Worm (Caenorhabditis elegans) whole organism, young adult: ENCODE results near the gene srx-38.

Source experiments
- B0035.1 ChIP-seq: sonication (generic microtip); optimal IDR thresholded peaks from 2 replicates; lab custom pipeline; 2016; ENCODE audit warnings: missing genetic modification characterization, mild to moderate bottlenecking, missing compliant biosample characterization, missing genotype, missing genetic modification reagents
- B0261.1 ChIP-seq: sonication (generic microtip); optimal IDR thresholded peaks from 2 replicates; lab custom pipeline; 2016; ENCODE audit warnings: mild to moderate bottlenecking, missing genetic modification characterization, moderate library complexity, missing compliant biosample characterization
- F23B12.7 ChIP-seq: sonication (generic microtip); optimal IDR thresholded peaks from 2 replicates; lab custom pipeline; 2017; ENCODE audit warnings: missing genetic modification characterization, mild to moderate bottlenecking, missing compliant biosample characterization, antibody characterized with exemption, moderate library complexity; ENCODE audit not compliant: insufficient read depth
- F33H1.4 ChIP-seq: fragments of 200-800 bp; sonication (Bioruptor generic); IDR thresholded peaks from 2 replicates; pipeline ENCODE4 v1.3.6; 2022; ENCODE audit warnings: missing genetic modification reagents, missing genetic modification characterization, missing compliant biosample characterization
- F37B4.10 ChIP-seq: fragments of 200-800 bp; sonication (Bioruptor generic); IDR thresholded peaks from 2 replicates; pipeline ENCODE4 v1.3.6; 2022; ENCODE audit warnings: missing genetic modification characterization, missing compliant biosample characterization
- F52B5.7 ChIP-seq: sonication (generic microtip); optimal IDR thresholded peaks from 2 replicates; lab custom pipeline; 2016; ENCODE audit warnings: mild to moderate bottlenecking, missing genetic modification characterization, missing compliant biosample characterization
- F55B11.4 ChIP-seq: sonication (generic microtip); optimal IDR thresholded peaks from 2 replicates; lab custom pipeline; 2016; ENCODE audit warnings: missing compliant biosample characterization, missing genetic modification characterization, borderline replicate concordance; ENCODE audit not compliant: insufficient read depth
- T26A5.8 ChIP-seq: sonication (generic microtip); optimal IDR thresholded peaks from 2 replicates; lab custom pipeline; 2016; ENCODE audit warnings: missing genetic modification characterization, missing compliant biosample characterization
- Y95B8A.8 ChIP-seq: fragments of 200-800 bp; sonication (Bioruptor generic); IDR thresholded peaks from 2 replicates; pipeline ENCODE4 v1.3.6; 2022; ENCODE audit warnings: missing genetic modification reagents, missing genetic modification characterization, missing compliant biosample characterization
- akir-1 ChIP-seq: fragments of 200-800 bp; sonication (Bioruptor generic); optimal IDR thresholded peaks from 2 replicates; lab custom pipeline; 2018; ENCODE audit warnings: mild to moderate bottlenecking, missing genetic modification characterization, moderate library complexity, missing compliant biosample characterization
- aptf-2 ChIP-seq: fragments of 200-800 bp; sonication (Bioruptor generic); conservative IDR thresholded peaks from 2 replicates; pipeline ENCODE4 v1.3.6; 2022; ENCODE audit warnings: missing genetic modification reagents, missing genetic modification characterization, missing compliant biosample characterization
- athp-1 ChIP-seq: sonication (generic microtip); optimal IDR thresholded peaks from 2 replicates; lab custom pipeline; 2017; ENCODE audit warnings: mild to moderate bottlenecking, missing genetic modification characterization, missing compliant biosample characterization
- cebp-1 ChIP-seq, 2 experiments: fragments of 200-800 bp in 1 of 2; sonication (Bioruptor generic) in 1 of 2; sonication (generic microtip) in 1 of 2; IDR thresholded peaks in 1 of 2; optimal IDR thresholded peaks in 1 of 2; 2 replicates each; pipeline versions ENCODE4 v1.3.6 to Lab custom; 2017 to 2022; ENCODE audit warnings: missing compliant biosample characterization in 2 of 2, missing genetic modification characterization in 2 of 2, mild to moderate bottlenecking in 1 of 2, missing genetic modification reagents in 1 of 2, moderate library complexity in 1 of 2
- ceh-40 ChIP-seq: fragments of 200-800 bp; sonication (Bioruptor generic); IDR thresholded peaks from 2 replicates; pipeline ENCODE4 v1.3.6; 2022; ENCODE audit warnings: missing genetic modification characterization, missing compliant biosample characterization
- ceh-91 ChIP-seq: fragments of 200-800 bp; sonication (Bioruptor generic); IDR thresholded peaks from 2 replicates; pipeline ENCODE4 v1.3.6; 2022; ENCODE audit warnings: missing genetic modification reagents, missing genetic modification characterization, missing compliant biosample characterization
- efl-1 ChIP-seq: fragments of 150-350 bp; optimal IDR thresholded peaks from 2 replicates; lab custom pipeline; 2014; ENCODE audit warnings: missing biosample characterization, missing genetic modification reagents, missing genetic modification characterization
- egrh-3 ChIP-seq: fragments of 200-800 bp; sonication (Bioruptor generic); IDR thresholded peaks from 2 replicates; pipeline ENCODE4 v1.3.6; 2022; ENCODE audit warnings: missing genetic modification reagents, missing genetic modification characterization, missing compliant biosample characterization
- fkh-3 ChIP-seq: sonication (generic microtip); optimal IDR thresholded peaks from 2 replicates; lab custom pipeline; 2016; ENCODE audit warnings: mild to moderate bottlenecking, missing genetic modification characterization, missing compliant biosample characterization
- gei-17 ChIP-seq: fragments of 200-800 bp; sonication (Bioruptor generic); optimal IDR thresholded peaks from 2 replicates; lab custom pipeline; 2018; ENCODE audit warnings: mild to moderate bottlenecking, missing genetic modification characterization, missing compliant biosample characterization
- hrde-1 ChIP-seq: sonication (generic microtip); optimal IDR thresholded peaks from 2 replicates; lab custom pipeline; 2016; ENCODE audit warnings: missing genetic modification characterization, mild to moderate bottlenecking, missing compliant biosample characterization, moderate library complexity, missing genotype, missing genetic modification reagents, borderline replicate concordance
- let-526 ChIP-seq: fragments of 200-800 bp; sonication (Bioruptor generic); IDR thresholded peaks from 2 replicates; pipeline ENCODE4 v1.3.6; 2022; ENCODE audit warnings: missing genetic modification reagents, missing genetic modification characterization, missing compliant biosample characterization
- let-607 ChIP-seq, 2 experiments: fragments of 200-800 bp in 1 of 2; sonication (Bioruptor generic) in 1 of 2; sonication (generic microtip) in 1 of 2; optimal IDR thresholded peaks; 2 replicates each; lab custom pipeline; 2016 to 2018; ENCODE audit warnings: mild to moderate bottlenecking in 2 of 2, missing compliant biosample characterization in 2 of 2, missing genetic modification characterization in 2 of 2, moderate library complexity in 2 of 2, missing genotype in 1 of 2
- madf-6 ChIP-seq: fragments of 200-800 bp; sonication (Bioruptor generic); IDR thresholded peaks from 2 replicates; pipeline ENCODE4 v1.3.6; 2022; ENCODE audit warnings: missing genetic modification reagents, missing genetic modification characterization, missing compliant biosample characterization
- mel-28 ChIP-seq: sonication (generic microtip); optimal IDR thresholded peaks from 2 replicates; lab custom pipeline; 2016; ENCODE audit warnings: borderline replicate concordance, mild to moderate bottlenecking, missing genetic modification characterization, missing compliant biosample characterization
- mxl-1 ChIP-seq: sonication (generic microtip); optimal IDR thresholded peaks from 2 replicates; lab custom pipeline; 2016; ENCODE audit warnings: missing genetic modification characterization, missing compliant biosample characterization
- nfya-1 ChIP-seq: sonication (generic microtip); optimal IDR thresholded peaks from 2 replicates; lab custom pipeline; 2017; ENCODE audit warnings: antibody characterized with exemption, missing compliant biosample characterization, missing genetic modification characterization, borderline replicate concordance; ENCODE audit not compliant: insufficient read depth
- nfya-2 ChIP-seq: fragments of 200-800 bp; sonication (Bioruptor generic); IDR thresholded peaks from 2 replicates; pipeline ENCODE4 v1.3.6; 2022; ENCODE audit warnings: missing genetic modification reagents, missing genetic modification characterization, missing compliant biosample characterization
- pha-4 ChIP-seq: fragments of 150-350 bp; sonication (generic microtip); optimal IDR thresholded peaks from 2 replicates; lab custom pipeline; 2014; ENCODE audit warnings: missing biosample characterization, missing genetic modification reagents, missing genetic modification characterization
- snpc-1.3 ChIP-seq: sonication (generic microtip); optimal IDR thresholded peaks from 2 replicates; lab custom pipeline; 2017; ENCODE audit warnings: missing genetic modification characterization, mild to moderate bottlenecking, missing compliant biosample characterization, antibody characterized with exemption, moderate library complexity, missing genotype, missing genetic modification reagents; ENCODE audit not compliant: insufficient read depth
- somi-1 ChIP-seq: fragments of 200-800 bp; sonication (Bioruptor generic); optimal IDR thresholded peaks from 2 replicates; lab custom pipeline; 2018; ENCODE audit warnings: mild to moderate bottlenecking, missing genetic modification characterization, missing compliant biosample characterization
- sptf-2 ChIP-seq: fragments of 200-800 bp; sonication (Bioruptor generic); optimal IDR thresholded peaks from 2 replicates; lab custom pipeline; 2018; ENCODE audit warnings: mild to moderate bottlenecking, missing genetic modification characterization, missing compliant biosample characterization
- ztf-28 ChIP-seq: fragments of 200-800 bp; sonication (Bioruptor generic); IDR thresholded peaks from 2 replicates; pipeline ENCODE4 v1.3.6; 2022; ENCODE audit warnings: missing genetic modification reagents, missing genetic modification characterization, missing compliant biosample characterization
- ztf-6 ChIP-seq: fragments of 200-800 bp; sonication (Bioruptor generic); IDR thresholded peaks from 2 replicates; pipeline ENCODE4 v1.3.6; 2022; ENCODE audit warnings: missing genetic modification reagents, missing genetic modification characterization, missing compliant biosample characterization

Gene srx-38

ce11 chrV:5144541-5144940 is 10.9 kb downstream of the srx-38 start, which contains the start of gene F14F9.2:
Gene F14F9.2, plus strand, starts transcription at chrV:5144841.
- TF ChIP-seq B0261.1 (no peak), F33H1.4 (GFP tag; lab: Robert Waterston, UW) (no peak), ceh-91 (no peak), fkh-3 (tag; lab: Kevin White, UChicago) (no peak)

ce11 chrV:5143785-5144184 is 11.6 kb downstream of the srx-38 start, which contains the start of gene srh-129:
Gene srh-129, minus strand, starts transcription at chrV:5143885.
- TF ChIP-seq let-607 (tag; optimal IDR thresholded peaks at IDR 0.05; lab: Kevin White, UChicago) (no peak), T26A5.8 (tag; lab: Kevin White, UChicago) (no peak), B0035.1 (tag; lab: Kevin White, UChicago) (no peak), pha-4 (tag; lab: Kevin White, UChicago) (no peak), nfya-2 (GFP tag; lab: Robert Waterston, UW) (no peak), ztf-6 (GFP tag; lab: Robert Waterston, UW) (no peak), F52B5.7 (no peak)
- TF ChIP-seq, all 124 proteins: peak for 0

- TF ChIP-seq hrde-1 (tag; lab: Kevin White, UChicago) (no peak), ceh-40 (GFP tag; lab: Robert Waterston, UW) (no peak), somi-1 (no peak), cebp-1 (GFP tag; IDR thresholded peaks at IDR 0.05; lab: Robert Waterston, UW) (no peak), cebp-1 (tag; optimal IDR thresholded peaks at IDR 0.05; lab: Kevin White, UChicago) (no peak), nfya-1 (tag; lab: Kevin White, UChicago) (no peak), F55B11.4 (tag; lab: Kevin White, UChicago) (no peak), fkh-3 (tag; lab: Kevin White, UChicago) (no peak), F37B4.10 (no peak), athp-1 (tag; lab: Kevin White, UChicago) (no peak)
Observed at ce11 chrV:5137919-5138318, 17.5 kb downstream of the srx-38 start, which contains the start of gene F14F9.3. Gene F14F9.3, plus strand, starts transcription at chrV:5138219.

ce11 chrV:5132441-5132840 is 23.0 kb downstream of the srx-38 start, which contains the start of gene F14F9.4:
Gene F14F9.4, plus strand, starts transcription at chrV:5132741.
- TF ChIP-seq ceh-40 (GFP tag; lab: Robert Waterston, UW) (no peak), gei-17 (GFP tag; lab: Kevin White, UChicago) (no peak), akir-1 (no peak), efl-1 (no peak), ztf-28 (GFP tag; lab: Robert Waterston, UW) (no peak), madf-6 (GFP tag; lab: Robert Waterston, UW) (no peak), Y95B8A.8 (no peak), mel-28 (tag; lab: Kevin White, UChicago) (no peak), mxl-1 (tag; lab: Kevin White, UChicago) (no peak), F23B12.7 (tag; lab: Kevin White, UChicago) (no peak), sptf-2 (no peak), let-526 (GFP tag; lab: Robert Waterston, UW) (no peak), snpc-1.3 (tag; lab: Kevin White, UChicago) (no peak), egrh-3 (GFP tag; lab: Robert Waterston, UW) (no peak), aptf-2 (GFP tag; lab: Robert Waterston, UW) (no peak)
